Worm (Caenorhabditis elegans) whole organism, mixed stage, embryonic: ENCODE measurements around the gene C05D12.1.

Experiments used
- lin-32 ChIP-seq: fragments of 200-800 bp; sonication (Bioruptor generic); optimal IDR thresholded peaks from 2 replicates; lab custom pipeline; 2018; ENCODE audit warnings: mild to moderate bottlenecking, missing genetic modification characterization, missing compliant biosample characterization
- nhr-28 ChIP-seq: fragments of 150-350 bp; optimal IDR thresholded peaks from 2 replicates; lab custom pipeline; 2014; ENCODE audit warnings: missing biosample characterization, missing genetic modification characterization
- snpc-4 ChIP-seq: fragments of 150-350 bp; optimal IDR thresholded peaks from 2 replicates; lab custom pipeline; 2014; ENCODE audit warnings: missing biosample characterization, missing genetic modification characterization
- unc-62 ChIP-seq: fragments of 150-350 bp; optimal IDR thresholded peaks from 2 replicates; lab custom pipeline; 2014; ENCODE audit warnings: missing biosample characterization, missing genetic modification reagents, missing genetic modification characterization

DNA sequence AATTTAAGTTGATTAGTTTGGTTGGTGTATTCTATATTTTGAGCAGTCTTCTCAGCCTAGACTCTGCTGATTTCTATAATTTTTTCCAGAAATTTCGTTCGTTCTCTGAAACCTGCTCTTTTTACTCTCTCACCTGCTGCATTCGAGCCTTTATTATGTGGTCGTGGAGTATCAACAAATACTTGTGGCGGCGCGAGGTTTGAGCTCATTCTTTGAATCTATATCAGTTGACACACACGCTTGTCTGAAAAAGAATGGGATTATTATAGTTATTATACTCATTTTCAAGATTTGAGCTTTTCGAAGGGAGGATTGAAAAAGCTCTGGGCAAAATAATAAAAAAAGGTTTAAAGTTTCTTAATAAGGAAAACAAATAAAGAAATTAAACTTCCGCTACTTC is 39.5 kb downstream of the C05D12.1 start:
- TF ChIP-seq snpc-4 (tag; lab: Kevin White, UChicago) (no peak), lin-32 (GFP tag; lab: Kevin White, UChicago) (no peak), unc-62 (GFP tag; lab: Kevin White, UChicago) (no peak), nhr-28 (tag; lab: Kevin White, UChicago) (no peak)
